Fruit fly (Drosophila melanogaster): ENCODE data around the gene CG18418.

The CG18418 gene

DNA sequence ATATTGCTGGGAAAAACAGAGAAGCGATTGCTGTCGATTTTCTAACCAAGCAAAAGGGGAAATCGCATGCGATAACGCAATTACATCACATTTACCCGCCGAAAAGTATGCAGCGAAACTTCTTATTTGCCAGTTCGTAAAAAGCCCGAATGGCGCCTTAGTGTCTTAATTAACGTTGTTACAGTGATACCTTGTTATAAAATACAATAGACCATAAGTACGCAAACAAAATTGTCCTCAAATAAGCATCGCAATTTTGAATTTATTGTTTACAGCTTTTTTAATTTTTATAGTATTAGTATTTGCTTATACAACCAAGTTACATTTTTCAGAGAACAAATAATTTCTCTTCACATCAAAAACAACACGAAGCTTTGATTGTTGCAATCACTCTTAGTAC is 828 bp upstream of the CG18418 start (continued):
- TF ChIP-seq onecut (GFP tag; IDR thresholded peaks at IDR 0.05): no peak
- no peak for TF ChIP-seq sc (optimal IDR thresholded peaks at IDR 0.05)
- no peak for TF ChIP-seq sc (GFP tag; optimal IDR thresholded peaks at IDR 0.05)
- no peak for TF ChIP-seq CG15601 (tag; optimal IDR thresholded peaks at IDR 0.05)
- TF ChIP-seq CG1024 (GFP tag; IDR thresholded peaks at IDR 0.05): peak; percentile 31; the same call in 1 of the 2 replicates
- TF ChIP-seq her (GFP tag; optimal IDR thresholded peaks at IDR 0.05): no peak
- no peak for TF ChIP-seq pfk (GFP tag; optimal IDR thresholded peaks at IDR 0.05)
- no peak for TF ChIP-seq gsb (GFP tag; IDR thresholded peaks at IDR 0.05)
- no peak for TF ChIP-seq corto (GFP tag; optimal IDR thresholded peaks at IDR 0.05)
- TF ChIP-seq CG2129 (GFP tag; IDR thresholded peaks at IDR 0.05; ENCODE audit: partially characterized antibody): no peak
- TF ChIP-seq CG12155 (GFP tag; optimal IDR thresholded peaks at IDR 0.05): no peak
- TF ChIP-seq Stat92E (GFP tag; optimal IDR thresholded peaks at IDR 0.05): no peak
- TF ChIP-seq CG9797 (GFP tag; optimal IDR thresholded peaks at IDR 0.05): no peak
- 0 out of 2 replicates have a peak, but pooled peaks have one; percentile 5 for TF ChIP-seq CG14014 (GFP tag; IDR thresholded peaks at IDR 0.05)
- TF ChIP-seq CG13123 (GFP tag; optimal IDR thresholded peaks at IDR 0.05): no peak
- TF ChIP-seq ewg (GFP tag; optimal IDR thresholded peaks at IDR 0.05): no peak
- no peak for TF ChIP-seq CHES-1-like (GFP tag; optimal IDR thresholded peaks at IDR 0.05)
- TF ChIP-seq crp (GFP tag; optimal IDR thresholded peaks at IDR 0.05): no peak
- TF ChIP-seq CG7556 (GFP tag; optimal IDR thresholded peaks at IDR 0.05): no peak
- no peak for TF ChIP-seq org-1 (GFP tag; optimal IDR thresholded peaks at IDR 0.05)
- TF ChIP-seq CG7786 (GFP tag; optimal IDR thresholded peaks at IDR 0.05): no peak
- TF ChIP-seq Atf3 (GFP tag; optimal IDR thresholded peaks at IDR 0.05): no peak
- no peak for TF ChIP-seq CG12744 (GFP tag; optimal IDR thresholded peaks at IDR 0.05)
- no peak for TF ChIP-seq oc (tag; optimal IDR thresholded peaks at IDR 0.05)
- 0 out of 2 replicates have a peak, but pooled peaks have one; percentile 36 for TF ChIP-seq CG43689 (GFP tag; IDR thresholded peaks at IDR 0.05)
- no peak for TF ChIP-seq CG4820 (GFP tag; optimal IDR thresholded peaks at IDR 0.05)
- no peak for TF ChIP-seq CG4617 (GFP tag; optimal IDR thresholded peaks at IDR 0.05; ENCODE audit: borderline replicate concordance)
- peak; percentile 8 for TF ChIP-seq Mes4 (GFP tag; optimal IDR thresholded peaks at IDR 0.05)
- TF ChIP-seq B-H1 (GFP tag; IDR thresholded peaks at IDR 0.05): no peak; the same call in 2 of the 3 replicates
- peak; percentile 71 for TF ChIP-seq vvl (GFP tag; IDR thresholded peaks at IDR 0.05)
- no peak for TF ChIP-seq mam (GFP tag; optimal IDR thresholded peaks at IDR 0.05)
- no peak for TF ChIP-seq E2f2 (GFP tag; IDR thresholded peaks at IDR 0.05)
- TF ChIP-seq CG34376 (GFP tag; optimal IDR thresholded peaks at IDR 0.05): no peak
- TF ChIP-seq YL-1 (GFP tag; optimal IDR thresholded peaks at IDR 0.05): no peak
- TF ChIP-seq NFAT (GFP tag; IDR thresholded peaks at IDR 0.05): peak; percentile 57; the same call in 1 of the 2 replicates
- TF ChIP-seq CG3163 (GFP tag; optimal IDR thresholded peaks at IDR 0.05): no peak
- peak; percentile 17; the same call in 1 of the 2 replicates for TF ChIP-seq CG31441 (GFP tag; IDR thresholded peaks at IDR 0.05)
- peak; percentile 87 for TF ChIP-seq Med (GFP tag)
- no peak for TF ChIP-seq CG11560 (tag; IDR thresholded peaks at IDR 0.05)
- no peak for TF ChIP-seq twi (tag; optimal IDR thresholded peaks at IDR 0.05)
- no peak for TF ChIP-seq CG11398 (GFP tag; optimal IDR thresholded peaks at IDR 0.05)
- peak; percentile 45 for TF ChIP-seq CG2712 (tag; optimal IDR thresholded peaks at IDR 0.05)
- peak; percentile 57; the same call in 1 of the 2 replicates for TF ChIP-seq CG13287 (GFP tag; IDR thresholded peaks at IDR 0.05; ENCODE audit: partially characterized antibody)
- no peak for TF ChIP-seq C15 (GFP tag; IDR thresholded peaks at IDR 0.05)
- TF ChIP-seq fd96Cb (tag; optimal IDR thresholded peaks at IDR 0.05): no peak
- TF ChIP-seq CG18764 (GFP tag; optimal IDR thresholded peaks at IDR 0.05): no peak
- TF ChIP-seq hbn (GFP tag; IDR thresholded peaks at IDR 0.05; ENCODE audit: partially characterized antibody): no peak
- TF ChIP-seq hth (optimal IDR thresholded peaks at IDR 0.05): no peak
- no peak for TF ChIP-seq CG9215 (GFP tag; IDR thresholded peaks at IDR 0.05)
- no peak for TF ChIP-seq lilli (GFP tag; optimal IDR thresholded peaks at IDR 0.05)
- TF ChIP-seq CG8924 (tag; optimal IDR thresholded peaks at IDR 0.05): no peak
- TF ChIP-seq NK7.1 (GFP tag; optimal IDR thresholded peaks at IDR 0.05): no peak
